Fruit fly (Drosophila melanogaster): Measurements from ENCODE around the gene CG15742.

CG15742 gene

dm6 chrX:13285749-13286336 lies 27.5 kb upstream of the CG15742 start:
- no peak for TF ChIP-seq Dll (optimal IDR thresholded peaks at IDR 0.05)
- TF ChIP-seq EcR (GFP tag; optimal IDR thresholded peaks at IDR 0.05): no peak
- TF ChIP-seq usp (GFP tag; optimal IDR thresholded peaks at IDR 0.05): no peak
- TF ChIP-seq CG8478 (optimal IDR thresholded peaks at IDR 0.05): no peak
- no peak for TF ChIP-seq pan (optimal IDR thresholded peaks at IDR 0.05)
- no peak for TF ChIP-seq psq (optimal IDR thresholded peaks at IDR 0.05)

DNA sequence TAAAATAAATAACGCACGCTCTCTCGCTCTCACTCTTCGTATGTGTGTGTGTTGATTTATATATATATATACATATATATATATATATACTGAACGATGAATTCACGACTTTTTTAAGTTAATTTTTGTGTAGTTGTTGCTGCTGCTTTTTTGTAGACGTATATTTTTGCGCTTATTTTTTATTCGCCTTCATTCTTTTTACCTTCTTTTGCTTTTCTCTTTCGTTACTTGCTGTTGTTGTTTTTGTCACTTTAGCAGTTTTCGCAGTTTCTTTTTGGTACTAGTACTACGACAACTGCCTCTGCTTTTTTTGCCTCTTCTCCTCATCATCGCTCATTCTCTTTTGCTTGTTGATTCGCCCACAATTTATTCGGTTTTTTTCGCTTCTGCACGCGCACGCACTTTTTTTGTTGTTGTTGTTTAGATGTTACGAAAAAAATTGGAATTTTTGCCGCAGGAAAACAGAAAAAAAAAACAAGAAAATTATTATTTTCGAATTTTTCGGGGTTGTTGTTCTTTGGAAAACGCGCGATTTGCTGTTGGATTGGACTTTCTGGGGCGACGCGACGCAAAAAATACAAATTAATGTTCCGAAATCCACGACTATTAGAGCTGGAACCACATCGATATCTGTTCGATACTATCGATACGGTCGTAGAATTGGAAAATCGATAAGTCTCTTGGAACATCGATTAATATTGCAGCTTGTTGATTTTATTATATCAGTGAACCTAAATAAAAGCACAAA lies 26.9 kb upstream of the CG15742 start, which contains the start of the genes HDAC4 and CG15743:
Gene HDAC4, minus strand, starts transcription at position 632 of the 748 bp plus-strand sequence.
Gene CG15743, plus strand, starts transcription at position 707 of the 748 bp plus-strand sequence.
- TF ChIP-seq EcR (GFP tag; optimal IDR thresholded peaks at IDR 0.05): no peak
- no peak for TF ChIP-seq psq (optimal IDR thresholded peaks at IDR 0.05)
- TF ChIP-seq pan (optimal IDR thresholded peaks at IDR 0.05): no peak
- no peak for TF ChIP-seq usp (GFP tag; optimal IDR thresholded peaks at IDR 0.05)
- no peak for TF ChIP-seq Dll (optimal IDR thresholded peaks at IDR 0.05)
- TF ChIP-seq CG8478 (optimal IDR thresholded peaks at IDR 0.05): no peak

- TF ChIP-seq pan (optimal IDR thresholded peaks at IDR 0.05) (no peak), psq (optimal IDR thresholded peaks at IDR 0.05) (peak; percentile 10), EcR (GFP tag; optimal IDR thresholded peaks at IDR 0.05) (no peak), CG8478 (optimal IDR thresholded peaks at IDR 0.05) (no peak), usp (GFP tag; optimal IDR thresholded peaks at IDR 0.05) (no peak), Dll (optimal IDR thresholded peaks at IDR 0.05) (no peak)
These were observed 26.3 kb upstream of the CG15742 start for dm6 chrX:13284548-13284974.

dm6 chrX:13283940-13284547 lies 25.7 kb upstream of the CG15742 start:
- TF ChIP-seq EcR (GFP tag; optimal IDR thresholded peaks at IDR 0.05) (no peak), Dll (optimal IDR thresholded peaks at IDR 0.05) (no peak), usp (GFP tag; optimal IDR thresholded peaks at IDR 0.05) (no peak), pan (optimal IDR thresholded peaks at IDR 0.05) (no peak), psq (optimal IDR thresholded peaks at IDR 0.05) (no peak), CG8478 (optimal IDR thresholded peaks at IDR 0.05) (no peak)

DNA sequence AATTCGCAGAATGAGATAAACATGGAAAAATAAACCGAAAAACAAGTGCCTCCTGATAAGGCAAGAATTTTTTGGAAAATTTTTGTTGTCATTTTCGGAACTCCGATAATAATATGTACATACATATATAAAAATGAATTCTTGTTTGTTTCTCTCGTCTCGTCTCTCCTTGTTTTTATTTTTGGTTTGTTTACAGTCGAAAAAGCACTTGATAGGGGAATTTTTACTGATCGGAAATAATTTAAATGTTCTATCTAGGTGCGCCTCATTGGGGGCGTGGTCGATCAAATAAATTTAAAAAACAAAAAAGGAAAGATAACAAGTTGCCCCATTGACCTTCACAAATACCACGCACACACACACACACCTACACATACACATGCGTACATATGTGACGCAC lies 24.4 kb upstream of the CG15742 start:
- TF ChIP-seq usp (GFP tag; optimal IDR thresholded peaks at IDR 0.05): no peak
- TF ChIP-seq CG8478 (optimal IDR thresholded peaks at IDR 0.05): no peak
- TF ChIP-seq EcR (GFP tag; optimal IDR thresholded peaks at IDR 0.05): no peak
- TF ChIP-seq Dll (optimal IDR thresholded peaks at IDR 0.05): no peak
- TF ChIP-seq pan (optimal IDR thresholded peaks at IDR 0.05): no peak
- no peak for TF ChIP-seq psq (optimal IDR thresholded peaks at IDR 0.05)

dm6 chrX:13281244-13281877 lies 23.1 kb upstream of the CG15742 start:
- TF ChIP-seq usp (GFP tag; optimal IDR thresholded peaks at IDR 0.05) (no peak), CG8478 (optimal IDR thresholded peaks at IDR 0.05) (no peak), psq (optimal IDR thresholded peaks at IDR 0.05) (no peak), EcR (GFP tag; optimal IDR thresholded peaks at IDR 0.05) (no peak), Dll (optimal IDR thresholded peaks at IDR 0.05) (no peak), pan (optimal IDR thresholded peaks at IDR 0.05) (no peak)

- no peak for TF ChIP-seq usp (GFP tag; optimal IDR thresholded peaks at IDR 0.05)
- no peak for TF ChIP-seq EcR (GFP tag; optimal IDR thresholded peaks at IDR 0.05)
- TF ChIP-seq CG8478 (optimal IDR thresholded peaks at IDR 0.05): no peak
- TF ChIP-seq pan (optimal IDR thresholded peaks at IDR 0.05): no peak
- TF ChIP-seq Dll (optimal IDR thresholded peaks at IDR 0.05): no peak
- TF ChIP-seq psq (optimal IDR thresholded peaks at IDR 0.05): no peak
These were observed 22.4 kb upstream of the CG15742 start for dm6 chrX:13280738-13281137.

dm6 chrX:13280235-13280634 lies 21.9 kb upstream of the CG15742 start:
- TF ChIP-seq CG8478 (optimal IDR thresholded peaks at IDR 0.05): no peak
- no peak for TF ChIP-seq EcR (GFP tag; optimal IDR thresholded peaks at IDR 0.05)
- no peak for TF ChIP-seq pan (optimal IDR thresholded peaks at IDR 0.05)
- no peak for TF ChIP-seq Dll (optimal IDR thresholded peaks at IDR 0.05)
- no peak for TF ChIP-seq psq (optimal IDR thresholded peaks at IDR 0.05)
- TF ChIP-seq usp (GFP tag; optimal IDR thresholded peaks at IDR 0.05): no peak

- no peak for TF ChIP-seq usp (GFP tag; optimal IDR thresholded peaks at IDR 0.05)
- no peak for TF ChIP-seq Dll (optimal IDR thresholded peaks at IDR 0.05)
- TF ChIP-seq EcR (GFP tag; optimal IDR thresholded peaks at IDR 0.05): no peak
These were observed 20.2 kb upstream of the CG15742 start for dm6 chrX:13278468-13278982.

- TF ChIP-seq psq (optimal IDR thresholded peaks at IDR 0.05) (no peak), usp (GFP tag; optimal IDR thresholded peaks at IDR 0.05) (no peak), Dll (optimal IDR thresholded peaks at IDR 0.05) (no peak), pan (optimal IDR thresholded peaks at IDR 0.05) (no peak), EcR (GFP tag; optimal IDR thresholded peaks at IDR 0.05) (no peak), CG8478 (optimal IDR thresholded peaks at IDR 0.05) (no peak)
These were observed 19.5 kb upstream of the CG15742 start for dm6 chrX:13277580-13278467.

dm6 chrX:13277148-13277547 lies 18.9 kb upstream of the CG15742 start:
- TF ChIP-seq usp (GFP tag; optimal IDR thresholded peaks at IDR 0.05): no peak
- TF ChIP-seq pan (optimal IDR thresholded peaks at IDR 0.05): no peak
- TF ChIP-seq CG8478 (optimal IDR thresholded peaks at IDR 0.05): no peak
- no peak for TF ChIP-seq Dll (optimal IDR thresholded peaks at IDR 0.05)
- TF ChIP-seq psq (optimal IDR thresholded peaks at IDR 0.05): no peak
- TF ChIP-seq EcR (GFP tag; optimal IDR thresholded peaks at IDR 0.05): no peak

All from whole organism.